Worm (Caenorhabditis elegans) whole organism, young adult: Measurements from ENCODE around the gene tbx-2.

Experiments
- B0019.2 ChIP-seq: fragments of 200-800 bp; sonication (Bioruptor generic); conservative IDR thresholded peaks from 2 replicates; pipeline ENCODE4 v1.3.6; 2022; ENCODE audit warnings: missing genetic modification reagents, missing genetic modification characterization, missing compliant biosample characterization
- F57A8.1 ChIP-seq: fragments of 200-800 bp; sonication (Bioruptor generic); optimal IDR thresholded peaks from 2 replicates; lab custom pipeline; 2018; ENCODE audit warnings: mild to moderate bottlenecking, missing genetic modification characterization, moderate library complexity, missing compliant biosample characterization
- attf-6 ChIP-seq: fragments of 200-800 bp; sonication (Bioruptor generic); IDR thresholded peaks from 2 replicates; pipeline ENCODE4 v1.3.6; 2022; ENCODE audit warnings: missing genetic modification reagents, missing genetic modification characterization, missing compliant biosample characterization
- cebp-1 ChIP-seq, 2 experiments: fragments of 200-800 bp in 1 of 2; sonication (Bioruptor generic) in 1 of 2; sonication (generic microtip) in 1 of 2; IDR thresholded peaks in 1 of 2; optimal IDR thresholded peaks in 1 of 2; 2 replicates each; pipeline versions ENCODE4 v1.3.6 to Lab custom; 2017 to 2022; ENCODE audit warnings: missing compliant biosample characterization in 2 of 2, missing genetic modification characterization in 2 of 2, mild to moderate bottlenecking in 1 of 2, missing genetic modification reagents in 1 of 2, moderate library complexity in 1 of 2
- ceh-27 ChIP-seq: fragments of 200-800 bp; sonication (Bioruptor generic); optimal IDR thresholded peaks from 2 replicates; lab custom pipeline; 2018; ENCODE audit warnings: mild to moderate bottlenecking, missing genetic modification characterization, moderate library complexity, missing compliant biosample characterization
- chd-7 ChIP-seq: sonication (generic microtip); optimal IDR thresholded peaks from 2 replicates; lab custom pipeline; 2016; ENCODE audit warnings: mild to moderate bottlenecking, missing genetic modification characterization, moderate library complexity, missing compliant biosample characterization
- lin-35 ChIP-seq, 3 experiments: fragments of 150-350 bp in 2 of 3; sonication (generic microtip) in 1 of 3; optimal IDR thresholded peaks; 2 replicates each; lab custom pipeline; 2014 to 2018; ENCODE audit warnings: missing biosample characterization in 3 of 3, missing genetic modification characterization in 3 of 3, missing genetic modification reagents in 3 of 3
- nhr-179 ChIP-seq: sonication (generic microtip); optimal IDR thresholded peaks from 2 replicates; lab custom pipeline; 2016; ENCODE audit warnings: mild to moderate bottlenecking, missing genetic modification characterization, missing compliant biosample characterization
- repo-1 ChIP-seq: sonication (generic microtip); optimal IDR thresholded peaks from 2 replicates; lab custom pipeline; 2017; ENCODE audit warnings: mild to moderate bottlenecking, missing genetic modification characterization, missing compliant biosample characterization
- rpc-1 ChIP-seq, 2 experiments: fragments of 150-350 bp in 1 of 2; sonication (generic microtip) in 1 of 2; optimal IDR thresholded peaks; 2 replicates each; lab custom pipeline; 2014 to 2018; ENCODE audit warnings: missing biosample characterization in 1 of 2, missing genetic modification characterization in 1 of 2, missing genetic modification reagents in 1 of 2, missing genotype in 1 of 2
- snpc-1.1 ChIP-seq: sonication (generic microtip); optimal IDR thresholded peaks from 2 replicates; lab custom pipeline; 2017; ENCODE audit warnings: missing genetic modification characterization, mild to moderate bottlenecking, missing compliant biosample characterization, antibody characterized with exemption, moderate library complexity, missing genotype, missing genetic modification reagents; ENCODE audit not compliant: insufficient read depth

ce11 chrIII:5094506-5094905, 41.6 kb downstream of the tbx-2 start, which contains the start of gene F54D8.10:
- TF ChIP-seq ceh-27 (GFP tag; lab: Kevin White, UChicago) (no peak), nhr-179 (no peak), F57A8.1 (GFP tag; lab: Kevin White, UChicago) (no peak), attf-6 (GFP tag; lab: Robert Waterston, UW) (no peak), repo-1 (tag; lab: Kevin White, UChicago) (no peak), cebp-1 (GFP tag; IDR thresholded peaks at IDR 0.05; lab: Robert Waterston, UW) (no peak), cebp-1 (tag; optimal IDR thresholded peaks at IDR 0.05; lab: Kevin White, UChicago) (no peak), chd-7 (tag; lab: Kevin White, UChicago) (no peak), lin-35 (GFP tag; optimal IDR thresholded peaks at IDR 0.05; lab: Kevin White, UChicago) (no peak), snpc-1.1 (no peak), B0019.2 (no peak), rpc-1 (optimal IDR thresholded peaks at IDR 0.05; lab: Kevin White, UChicago) (no peak), rpc-1 (tag; optimal IDR thresholded peaks at IDR 0.05; lab: Kevin White, UChicago) (no peak)
